Worm (Caenorhabditis elegans): Measurements from ENCODE around the gene tftc-1.

DNA sequence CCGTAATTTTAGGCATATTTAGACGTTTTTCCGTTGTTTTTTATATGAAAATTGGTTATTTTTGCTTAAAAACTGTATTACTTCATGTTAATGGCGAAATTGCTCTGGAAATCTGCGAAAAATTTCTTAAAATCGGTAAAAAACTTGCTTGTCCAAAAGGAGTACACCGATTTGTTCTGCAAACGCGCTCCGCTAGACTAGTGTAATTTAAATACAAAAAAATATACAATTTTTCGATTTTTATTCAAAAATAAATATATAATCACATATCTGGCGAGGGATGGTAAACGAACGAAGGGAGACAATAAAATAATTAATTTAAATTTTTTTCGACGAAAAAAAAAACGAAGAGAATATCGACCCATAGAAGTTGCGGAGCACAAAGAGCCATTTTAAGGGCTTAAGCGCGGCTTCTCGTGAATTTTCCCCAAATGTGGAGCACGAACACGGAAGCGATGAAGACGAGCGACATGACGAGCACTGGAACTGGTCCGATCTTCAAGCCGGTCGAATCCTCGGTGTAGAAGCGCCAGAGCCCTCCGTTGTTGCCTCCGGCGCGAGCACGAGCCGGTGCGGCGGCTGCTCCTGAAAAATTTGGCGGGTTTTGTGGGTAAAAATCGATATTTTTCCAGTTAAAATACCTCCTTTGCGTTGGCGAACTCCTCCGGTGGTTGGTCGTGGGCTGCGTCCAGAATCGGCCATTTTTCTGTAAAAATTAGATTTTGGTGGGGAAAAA, 39.1 kb downstream of the tftc-1 start, which contains the start of gene sec-61.B:
- no peak for TF ChIP-seq dao-5 (tag; optimal IDR thresholded peaks at IDR 0.05)
- TF ChIP-seq W03F9.2 (tag; optimal IDR thresholded peaks at IDR 0.05), result peak; percentile 8
- no peak for TF ChIP-seq him-1 (tag; optimal IDR thresholded peaks at IDR 0.05)

All from whole organism, L4/young adult.